In genomic region chr3R:8958300-8958699, dm6 we compare ENCODE assay signal across 1 fruit fly cellular context.
TF ChIP-seq lines count a peak whose summit lies in the region.

No protein-coding gene starts in this region.

TF ChIP-seq in whole organism, prepupa, 60 proteins besides CTCF, POLR2A, EP300 and RAD21 (continued from another document):
- TF ChIP-seq Met (GFP tag; optimal IDR thresholded peaks at IDR 0.05; lab: Kevin White, UChicago) (no peak), CG6808 (GFP tag; optimal IDR thresholded peaks at IDR 0.05; lab: Kevin White, UChicago) (peak; percentile 64), dac (GFP tag; optimal IDR thresholded peaks at IDR 0.05; lab: Kevin White, UChicago) (no peak), svp (GFP tag; lab: Kevin White, UChicago) (no peak), CG4318 (GFP tag; optimal IDR thresholded peaks at IDR 0.05; lab: Kevin White, UChicago) (peak; percentile 35), eg (GFP tag; IDR thresholded peaks at IDR 0.05; lab: Robert Waterston, UW) (peak; percentile 74), OdsH (GFP tag; optimal IDR thresholded peaks at IDR 0.05; lab: Kevin White, UChicago) (peak; percentile 56), CG8119 (GFP tag; IDR thresholded peaks at IDR 0.05; lab: Robert Waterston, UW) (peak; percentile 46), Hr39 (GFP tag; optimal IDR thresholded peaks at IDR 0.05; lab: Kevin White, UChicago) (peak; percentile 4), CG8632 (GFP tag; optimal IDR thresholded peaks at IDR 0.05; lab: Kevin White, UChicago) (peak; percentile 38), Smox (GFP tag; optimal IDR thresholded peaks at IDR 0.05; lab: Kevin White, UChicago) (no peak), Blimp-1 (GFP tag; optimal IDR thresholded peaks at IDR 0.05; lab: Kevin White, UChicago) (no peak), CG6792 (GFP tag; optimal IDR thresholded peaks at IDR 0.05; lab: Kevin White, UChicago) (no peak), Hr38 (GFP tag; optimal IDR thresholded peaks at IDR 0.05; lab: Kevin White, UChicago) (no peak), Ets96B (tag; optimal IDR thresholded peaks at IDR 0.05; lab: Kevin White, UChicago) (peak; percentile 73), Lpt (GFP tag; optimal IDR thresholded peaks at IDR 0.05; lab: Kevin White, UChicago) (peak; percentile 50), CG34406 (GFP tag; optimal IDR thresholded peaks at IDR 0.05; lab: Kevin White, UChicago) (no peak), Eip78C (GFP tag; lab: Kevin White, UChicago) (peak; percentile 75), ss (GFP tag; optimal IDR thresholded peaks at IDR 0.05; lab: Kevin White, UChicago) (peak in 1 of 2 experiments; percentile 9), pdm3 (GFP tag; optimal IDR thresholded peaks at IDR 0.05; lab: Kevin White, UChicago) (peak; percentile 41), Sox14 (GFP tag; optimal IDR thresholded peaks at IDR 0.05; lab: Kevin White, UChicago) (peak; percentile 59), topi (GFP tag; optimal IDR thresholded peaks at IDR 0.05; lab: Kevin White, UChicago) (peak; percentile 30), CG1621 (tag; optimal IDR thresholded peaks at IDR 0.05; lab: Kevin White, UChicago) (peak; percentile 52), CG6276 (GFP tag; optimal IDR thresholded peaks at IDR 0.05; lab: Kevin White, UChicago) (peak; percentile 10), achi (GFP tag; optimal IDR thresholded peaks at IDR 0.05; lab: Kevin White, UChicago) (peak; percentile 42), CG8319 (GFP tag; optimal IDR thresholded peaks at IDR 0.05; lab: Kevin White, UChicago) (no peak)
